Worm (Caenorhabditis elegans) whole organism, late embryonic: ENCODE data around the gene C06G3.8.

Source experiments
- C08G9.2 ChIP-seq: sonication (generic microtip); optimal IDR thresholded peaks from 2 replicates; lab custom pipeline; 2016; ENCODE audit warnings: mild to moderate bottlenecking, missing genetic modification characterization, moderate library complexity, missing compliant biosample characterization
- F13H6.1 ChIP-seq: sonication (generic microtip); optimal IDR thresholded peaks from 2 replicates; lab custom pipeline; 2016; ENCODE audit warnings: missing genetic modification characterization, missing compliant biosample characterization
- K02D7.2 ChIP-seq: sonication (generic microtip); optimal IDR thresholded peaks from 2 replicates; lab custom pipeline; 2017; ENCODE audit warnings: mild to moderate bottlenecking, missing genetic modification characterization, missing compliant biosample characterization
- K09A11.1 ChIP-seq: sonication (generic microtip); optimal IDR thresholded peaks from 2 replicates; lab custom pipeline; 2017; ENCODE audit warnings: antibody characterized with exemption, mild to moderate bottlenecking, missing genetic modification characterization, missing compliant biosample characterization; ENCODE audit not compliant: insufficient read depth
- ahr-1 ChIP-seq: sonication (generic microtip); optimal IDR thresholded peaks from 2 replicates; lab custom pipeline; 2016; ENCODE audit warnings: missing genetic modification characterization, missing compliant biosample characterization
- ama-1 ChIP-seq: fragments of 150-350 bp; optimal IDR thresholded peaks from 2 replicates; lab custom pipeline; 2014
- ceh-14 ChIP-seq: sonication (generic microtip); optimal IDR thresholded peaks from 2 replicates; lab custom pipeline; 2016; ENCODE audit warnings: missing genotype, missing genetic modification characterization, missing compliant biosample characterization
- ceh-18 ChIP-seq: sonication (generic microtip); optimal IDR thresholded peaks from 2 replicates; lab custom pipeline; 2016; ENCODE audit warnings: missing genetic modification characterization, missing compliant biosample characterization
- ceh-19 ChIP-seq: fragments of 200-800 bp; sonication (Bioruptor generic); optimal IDR thresholded peaks from 2 replicates; lab custom pipeline; 2018; ENCODE audit warnings: mild to moderate bottlenecking, missing genetic modification characterization, missing compliant biosample characterization
- ceh-2 ChIP-seq: sonication (generic microtip); optimal IDR thresholded peaks from 2 replicates; lab custom pipeline; 2016; ENCODE audit warnings: missing genotype, missing genetic modification characterization, missing compliant biosample characterization
- ceh-22 ChIP-seq: sonication (generic microtip); optimal IDR thresholded peaks from 2 replicates; lab custom pipeline; 2017; ENCODE audit warnings: missing biosample characterization, missing genetic modification characterization
- ceh-31 ChIP-seq: sonication (generic microtip); optimal IDR thresholded peaks from 2 replicates; lab custom pipeline; 2016; ENCODE audit warnings: missing genetic modification characterization, missing compliant biosample characterization
- ceh-48 ChIP-seq: sonication (generic microtip); optimal IDR thresholded peaks from 2 replicates; lab custom pipeline; 2016; ENCODE audit warnings: missing genetic modification characterization, inconsistent platforms, missing compliant biosample characterization
- che-1 ChIP-seq: sonication (generic microtip); optimal IDR thresholded peaks from 2 replicates; lab custom pipeline; 2016; ENCODE audit warnings: mild to moderate bottlenecking, missing genetic modification characterization, missing compliant biosample characterization
- dve-1 ChIP-seq: sonication (generic microtip); optimal IDR thresholded peaks from 2 replicates; lab custom pipeline; 2017; ENCODE audit warnings: antibody characterized with exemption, mild to moderate bottlenecking, missing genetic modification characterization, missing compliant biosample characterization
- elt-4 ChIP-seq: sonication (generic microtip); optimal IDR thresholded peaks from 2 replicates; lab custom pipeline; 2016; ENCODE audit warnings: missing genetic modification characterization, missing compliant biosample characterization
- ets-4 ChIP-seq: sonication (generic microtip); optimal IDR thresholded peaks from 2 replicates; lab custom pipeline; 2016; ENCODE audit warnings: missing genetic modification characterization, missing compliant biosample characterization
- eyg-1 ChIP-seq: sonication (generic microtip); optimal IDR thresholded peaks from 2 replicates; lab custom pipeline; 2016; ENCODE audit warnings: missing genotype, missing genetic modification characterization, missing compliant biosample characterization
- fax-1 ChIP-seq: sonication (generic microtip); optimal IDR thresholded peaks from 2 replicates; lab custom pipeline; 2016; ENCODE audit warnings: missing genotype, missing genetic modification characterization, missing compliant biosample characterization
- fkh-10 ChIP-seq: fragments of 150-350 bp; optimal IDR thresholded peaks from 2 replicates; lab custom pipeline; 2014; ENCODE audit warnings: missing biosample characterization, missing genetic modification reagents, missing genetic modification characterization
- fkh-6 ChIP-seq: sonication (generic microtip); optimal IDR thresholded peaks from 2 replicates; lab custom pipeline; 2016; ENCODE audit warnings: missing genetic modification characterization, missing compliant biosample characterization
- hlh-13 ChIP-seq: fragments of 200-800 bp; sonication (Bioruptor generic); optimal IDR thresholded peaks from 2 replicates; lab custom pipeline; 2018; ENCODE audit warnings: mild to moderate bottlenecking, missing genetic modification characterization, missing compliant biosample characterization
- hlh-30 ChIP-seq: sonication (generic microtip); optimal IDR thresholded peaks from 2 replicates; lab custom pipeline; 2017; ENCODE audit warnings: antibody characterized with exemption, missing genetic modification characterization, missing compliant biosample characterization; ENCODE audit not compliant: insufficient read depth
- hlh-6 ChIP-seq: sonication (generic microtip); optimal IDR thresholded peaks from 2 replicates; lab custom pipeline; 2016; ENCODE audit warnings: missing genotype, missing genetic modification characterization, missing compliant biosample characterization
- hlh-8 ChIP-seq: sonication (generic microtip); optimal IDR thresholded peaks from 2 replicates; lab custom pipeline; 2016; ENCODE audit warnings: missing genotype, missing genetic modification characterization, missing compliant biosample characterization
- lim-6 ChIP-seq: sonication (generic microtip); optimal IDR thresholded peaks from 2 replicates; lab custom pipeline; 2016; ENCODE audit warnings: missing genetic modification characterization, missing compliant biosample characterization
- lin-11 ChIP-seq: fragments of 200-800 bp; sonication (Bioruptor generic); optimal IDR thresholded peaks from 2 replicates; lab custom pipeline; 2018; ENCODE audit warnings: mild to moderate bottlenecking, missing genetic modification characterization, missing compliant biosample characterization
- nfya-1 ChIP-seq: sonication (generic microtip); optimal IDR thresholded peaks from 2 replicates; lab custom pipeline; 2017; ENCODE audit warnings: missing genetic modification characterization, mild to moderate bottlenecking, missing compliant biosample characterization, antibody characterized with exemption, moderate library complexity
- npax-4 ChIP-seq: sonication (generic microtip); optimal IDR thresholded peaks from 2 replicates; lab custom pipeline; 2016; ENCODE audit warnings: missing genetic modification characterization, missing compliant biosample characterization
- pag-3 ChIP-seq: sonication (generic microtip); optimal IDR thresholded peaks from 2 replicates; lab custom pipeline; 2016; ENCODE audit warnings: missing compliant biosample characterization, missing genetic modification characterization, borderline replicate concordance
- pat-9 ChIP-seq: fragments of 200-800 bp; sonication (Bioruptor generic); optimal IDR thresholded peaks from 2 replicates; lab custom pipeline; 2018; ENCODE audit warnings: mild to moderate bottlenecking, missing genetic modification characterization, moderate library complexity, missing compliant biosample characterization
- pax-1 ChIP-seq: fragments of 150-350 bp; optimal IDR thresholded peaks from 2 replicates; lab custom pipeline; 2014; ENCODE audit warnings: missing biosample characterization, missing genetic modification characterization
- pha-2 ChIP-seq: sonication (generic microtip); optimal IDR thresholded peaks from 2 replicates; lab custom pipeline; 2017; ENCODE audit warnings: mild to moderate bottlenecking, missing genetic modification characterization, missing compliant biosample characterization
- pqm-1 ChIP-seq: sonication (generic microtip); optimal IDR thresholded peaks from 2 replicates; lab custom pipeline; 2016; ENCODE audit warnings: missing genetic modification characterization, missing compliant biosample characterization
- pros-1 ChIP-seq: fragments of 150-350 bp; optimal IDR thresholded peaks from 2 replicates; lab custom pipeline; 2014; ENCODE audit warnings: missing biosample characterization, missing genetic modification reagents, missing genetic modification characterization
- rnt-1 ChIP-seq: sonication (generic microtip); optimal IDR thresholded peaks from 2 replicates; lab custom pipeline; 2016; ENCODE audit warnings: missing genetic modification characterization, missing compliant biosample characterization
- sdc-2 ChIP-seq: sonication (generic microtip); optimal IDR thresholded peaks from 2 replicates; lab custom pipeline; 2016; ENCODE audit warnings: missing genotype, missing genetic modification characterization, missing compliant biosample characterization
- sox-4 ChIP-seq: sonication (generic microtip); optimal IDR thresholded peaks from 2 replicates; lab custom pipeline; 2017; ENCODE audit warnings: mild to moderate bottlenecking, missing genetic modification characterization, inconsistent platforms, missing compliant biosample characterization
- tbx-2 ChIP-seq: sonication (generic microtip); optimal IDR thresholded peaks from 2 replicates; lab custom pipeline; 2016; ENCODE audit warnings: missing genetic modification characterization, missing compliant biosample characterization
- unc-55 ChIP-seq: sonication (generic microtip); optimal IDR thresholded peaks from 2 replicates; lab custom pipeline; 2017; ENCODE audit warnings: missing biosample characterization, missing genetic modification reagents, missing genetic modification characterization
- unc-86 ChIP-seq: sonication (generic microtip); optimal IDR thresholded peaks from 2 replicates; lab custom pipeline; 2016; ENCODE audit warnings: missing genetic modification characterization, missing compliant biosample characterization

The C06G3.8 gene

ce11 chrIV:7036790-7037189 lies 4.4 kb upstream of the C06G3.8 start, which contains the start of gene ufl-1:
TSS of gene ufl-1 (minus strand) at chrIV:7036859.
- TF ChIP-seq ceh-31, result no peak
- TF ChIP-seq unc-86 (tag; lab: Kevin White, UChicago), result no peak
- TF ChIP-seq pros-1, result no peak

DNA sequence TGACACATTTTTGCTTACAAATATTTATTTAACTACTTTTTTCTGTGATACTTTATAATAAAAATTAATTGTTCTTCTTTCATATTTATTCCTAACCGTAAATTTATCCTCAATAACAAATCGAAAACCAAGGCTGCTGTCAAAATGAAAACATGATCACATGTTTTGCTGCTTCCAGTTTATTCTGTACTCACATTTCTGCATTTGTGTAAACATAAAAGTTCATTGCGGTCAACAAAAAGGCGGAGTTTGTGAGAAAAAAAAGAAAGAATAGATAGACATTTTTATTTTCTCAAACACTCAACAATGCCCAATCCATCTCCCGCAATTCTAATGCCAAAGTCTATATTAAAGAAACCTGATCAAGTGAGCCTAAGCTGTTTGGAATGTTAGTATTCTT lies 3.5 kb upstream of the C06G3.8 start, which contains the start of gene C06G3.3:
Gene C06G3.3, plus strand, starts transcription at position 301 of the 400 bp plus-strand sequence.
- TF ChIP-seq pqm-1 (tag; lab: Kevin White, UChicago) (no peak), pat-9 (tag; lab: Kevin White, UChicago) (no peak), ceh-31 (no peak), unc-55 (no peak), ceh-14 (no peak), che-1 (tag; lab: Kevin White, UChicago) (no peak), dve-1 (no peak), nfya-1 (tag; lab: Kevin White, UChicago) (no peak)

- TF ChIP-seq eyg-1 (no peak), K02D7.2 (tag; lab: Kevin White, UChicago) (no peak), rnt-1 (tag; lab: Kevin White, UChicago) (no peak), K09A11.1 (tag; lab: Kevin White, UChicago) (no peak), sox-4 (tag; lab: Kevin White, UChicago) (no peak), ama-1 (lab: Kevin White, UChicago) (no peak), npax-4 (no peak), tbx-2 (tag; lab: Kevin White, UChicago) (no peak), pag-3 (tag; lab: Kevin White, UChicago) (no peak), fkh-6 (no peak), C08G9.2 (tag; lab: Kevin White, UChicago) (no peak), pat-9 (tag; lab: Kevin White, UChicago) (no peak), F13H6.1 (no peak), pha-2 (tag; lab: Kevin White, UChicago) (no peak), ceh-19 (GFP tag; lab: Kevin White, UChicago) (no peak), ceh-31 (no peak), ceh-18 (tag; lab: Kevin White, UChicago) (no peak), ceh-14 (no peak), nfya-1 (tag; lab: Kevin White, UChicago) (no peak), sdc-2 (tag; lab: Kevin White, UChicago) (no peak)
These were observed 1.3 kb downstream of the C06G3.8 start for ce11 chrIV:7031019-7031418.

- no peak for TF ChIP-seq pag-3 (tag; lab: Kevin White, UChicago)
- no peak for TF ChIP-seq fax-1 (tag; lab: Kevin White, UChicago)
- TF ChIP-seq hlh-6 (tag; lab: Kevin White, UChicago), result no peak
- TF ChIP-seq fkh-10, result no peak
- TF ChIP-seq ets-4 (tag; lab: Kevin White, UChicago), result no peak
- no peak for TF ChIP-seq ceh-19 (GFP tag; lab: Kevin White, UChicago)
- TF ChIP-seq ceh-22 (tag; lab: Kevin White, UChicago), result no peak
- no peak for TF ChIP-seq lin-11
- no peak for TF ChIP-seq K09A11.1 (tag; lab: Kevin White, UChicago)
These were observed 6.5 kb downstream of the C06G3.8 start for ce11 chrIV:7025835-7026234.

DNA sequence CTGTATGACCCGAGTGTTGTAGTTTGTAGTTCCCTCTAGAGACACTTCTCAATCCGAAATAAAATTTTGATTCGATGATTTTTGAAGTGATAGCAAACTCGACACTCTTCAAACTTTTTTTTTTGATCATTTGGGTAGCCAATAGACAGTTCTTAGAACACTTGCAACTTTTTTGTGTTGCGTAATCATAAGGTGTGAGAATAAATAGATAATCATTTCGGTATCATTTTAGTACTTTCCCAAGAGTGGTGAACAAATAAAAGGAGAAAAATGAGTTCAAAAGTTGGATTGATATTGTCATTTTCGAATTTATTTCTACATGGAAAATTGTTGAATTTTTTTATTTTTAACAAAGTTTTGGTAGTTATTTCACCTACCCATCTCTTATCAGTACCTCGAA lies 7.5 kb downstream of the C06G3.8 start:
- TF ChIP-seq hlh-8 (tag; lab: Kevin White, UChicago) (no peak), hlh-6 (tag; lab: Kevin White, UChicago) (no peak), ahr-1 (tag; lab: Kevin White, UChicago) (no peak), lim-6 (no peak), hlh-30 (tag; lab: Kevin White, UChicago) (no peak), K09A11.1 (tag; lab: Kevin White, UChicago) (no peak), che-1 (tag; lab: Kevin White, UChicago) (no peak), hlh-13 (GFP tag; lab: Kevin White, UChicago) (no peak), ceh-2 (tag; lab: Kevin White, UChicago) (no peak), elt-4 (no peak), ceh-48 (tag; lab: Kevin White, UChicago) (no peak), pax-1 (no peak), pag-3 (tag; lab: Kevin White, UChicago) (no peak), pat-9 (tag; lab: Kevin White, UChicago) (no peak)
